Worm (Caenorhabditis elegans) whole organism, midembryonic: ENCODE measurements around the gene clec-255.
"Not testable (repeated sequence)": the region's sequence is repeated elsewhere in the genome, so short reads cannot be mapped to it uniquely, and the experiment has no call there.

ENCODE experiments used
- T22C8.4 ChIP-seq: fragments of 200-800 bp; sonication (Bioruptor generic); IDR thresholded peaks from 2 replicates; pipeline ENCODE4 v1.3.6; 2022; ENCODE audit warnings: missing genetic modification characterization, missing compliant biosample characterization
- cog-1 ChIP-seq: sonication (generic microtip); optimal IDR thresholded peaks from 2 replicates; lab custom pipeline; 2016; ENCODE audit warnings: missing genetic modification characterization, missing compliant biosample characterization
- flt-1 ChIP-seq: fragments of 200-800 bp; sonication (Bioruptor generic); IDR thresholded peaks from 2 replicates; pipeline ENCODE4 v1.3.6; 2022; ENCODE audit warnings: missing genetic modification characterization, missing compliant biosample characterization
- klf-2 ChIP-seq: fragments of 200-800 bp; sonication (Bioruptor generic); conservative IDR thresholded peaks from 2 replicates; pipeline ENCODE4 v1.3.6; 2022; ENCODE audit warnings: missing genetic modification reagents, missing genetic modification characterization, missing compliant biosample characterization
- med-1 ChIP-seq: sonication (generic microtip); optimal IDR thresholded peaks from 2 replicates; lab custom pipeline; 2017; ENCODE audit warnings: missing genetic modification characterization, mild to moderate bottlenecking, missing compliant biosample characterization, antibody characterized with exemption, missing genetic modification reagents; ENCODE audit not compliant: insufficient read depth
- ref-1 ChIP-seq: fragments of 200-800 bp; sonication (Bioruptor generic); conservative IDR thresholded peaks from 2 replicates; pipeline ENCODE4 v1.3.6; 2022; ENCODE audit warnings: missing genetic modification reagents, missing genetic modification characterization, missing compliant biosample characterization
- tab-1 ChIP-seq: fragments of 200-800 bp; sonication (Bioruptor generic); IDR thresholded peaks from 2 replicates; pipeline ENCODE4 v1.3.6; 2022; ENCODE audit warnings: missing genetic modification characterization, missing compliant biosample characterization
- ztf-23 ChIP-seq: fragments of 200-800 bp; sonication (Bioruptor generic); IDR thresholded peaks from 2 replicates; pipeline ENCODE4 v1.3.6; 2022; ENCODE audit warnings: missing genetic modification reagents, missing genetic modification characterization, missing compliant biosample characterization
- ztf-29 ChIP-seq: fragments of 200-800 bp; sonication (Bioruptor generic); IDR thresholded peaks from 2 replicates; pipeline ENCODE4 v1.3.6; 2022; ENCODE audit warnings: missing genetic modification reagents, missing genetic modification characterization, missing compliant biosample characterization

Gene clec-255

ce11 chrV:18769902-18770301, 621 bp downstream of the clec-255 start:
- TF ChIP-seq cog-1 (tag; lab: Kevin White, UChicago) (no peak), flt-1 (GFP tag; lab: Robert Waterston, UW) (no peak), ztf-23 (no peak), tab-1 (no peak), ztf-29 (GFP tag; lab: Robert Waterston, UW) (no peak), klf-2 (GFP tag; lab: Robert Waterston, UW) (no peak), T22C8.4 (GFP tag; lab: Robert Waterston, UW) (no peak), med-1 (GFP tag; lab: Kevin White, UChicago) (no peak), ref-1 (no peak)

ce11 chrV:18762044-18762443, 8.5 kb downstream of the clec-255 start, which contains the start of gene F11D11.22:
TSS of gene F11D11.22 (plus strand) at chrV:18762344.
- not testable (repeated sequence) for TF ChIP-seq T22C8.4 (GFP tag; lab: Robert Waterston, UW); flt-1 (GFP tag; lab: Robert Waterston, UW); cog-1 (tag; lab: Kevin White, UChicago)

ce11 chrV:18761078-18761477, 9.4 kb downstream of the clec-255 start, which contains the start of gene F11D11.4:
TSS of gene F11D11.4 (plus strand) at chrV:18761378.
- TF ChIP-seq ref-1 (no peak), klf-2 (GFP tag; lab: Robert Waterston, UW) (no peak), flt-1 (GFP tag; lab: Robert Waterston, UW) (no peak), cog-1 (tag; lab: Kevin White, UChicago) (no peak), ztf-29 (GFP tag; lab: Robert Waterston, UW) (no peak), T22C8.4 (GFP tag; lab: Robert Waterston, UW) (no peak), med-1 (GFP tag; lab: Kevin White, UChicago) (no peak), ztf-23 (no peak), tab-1 (no peak)

DNA sequence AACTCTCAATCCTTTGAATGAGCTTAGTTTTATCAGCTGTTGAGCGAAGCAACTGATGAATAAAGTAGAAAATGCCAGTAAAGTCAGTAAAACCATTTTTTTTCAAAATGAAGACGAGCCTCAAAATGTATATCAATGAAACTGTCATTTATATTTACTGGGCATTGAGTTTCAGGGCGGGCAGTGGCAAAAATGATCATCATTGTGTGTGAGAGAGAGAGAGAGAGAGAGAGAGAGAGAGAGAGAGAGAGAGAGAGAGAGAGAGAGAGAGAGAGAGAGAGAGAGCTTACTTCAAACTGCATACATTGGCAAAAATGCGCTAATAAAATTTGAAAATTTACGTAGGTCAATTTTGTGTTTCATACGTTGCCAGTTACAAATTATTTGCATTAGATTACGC, 10.3 kb downstream of the clec-255 start, which contains the start of gene F11D11.3:
Gene F11D11.3, minus strand, starts transcription at position 101 of the 400 bp plus-strand sequence.
- no peak for TF ChIP-seq tab-1
- TF ChIP-seq T22C8.4 (GFP tag; lab: Robert Waterston, UW): no peak
- TF ChIP-seq flt-1 (GFP tag; lab: Robert Waterston, UW): no peak
- no peak for TF ChIP-seq ztf-29 (GFP tag; lab: Robert Waterston, UW)
- TF ChIP-seq ref-1: no peak
- TF ChIP-seq med-1 (GFP tag; lab: Kevin White, UChicago): no peak
- no peak for TF ChIP-seq cog-1 (tag; lab: Kevin White, UChicago)
- no peak for TF ChIP-seq klf-2 (GFP tag; lab: Robert Waterston, UW)
- TF ChIP-seq ztf-23: no peak

- TF ChIP-seq cog-1 (tag; lab: Kevin White, UChicago); klf-2 (GFP tag; lab: Robert Waterston, UW); ztf-29 (GFP tag; lab: Robert Waterston, UW): not testable (repeated sequence)
These were observed 16.2 kb downstream of the clec-255 start, which contains the start of gene clec-254 for ce11 chrV:18754328-18754727. TSS of gene clec-254 (minus strand) at chrV:18754428.

DNA sequence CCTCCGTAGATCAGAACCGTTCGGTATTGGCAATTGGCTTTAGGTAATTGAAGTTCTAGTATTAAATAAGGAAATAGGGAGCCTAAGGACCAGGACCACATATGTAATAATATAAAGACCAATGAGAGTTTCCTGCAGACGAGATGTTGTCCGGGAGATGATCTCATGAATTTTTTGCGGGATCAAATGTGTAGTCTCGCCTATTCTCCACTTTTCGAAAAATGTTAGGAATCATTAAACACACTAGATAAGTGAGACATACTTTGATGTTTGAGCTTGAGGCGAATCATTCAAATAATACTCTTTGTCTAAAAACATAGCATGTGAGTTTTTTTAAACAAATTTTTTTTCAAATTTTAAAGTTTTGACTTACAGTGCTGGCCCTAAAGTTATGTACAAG, 17.5 kb downstream of the clec-255 start, which contains the start of gene F11D11.6:
Gene F11D11.6, minus strand, starts transcription at position 101 of the 400 bp plus-strand sequence.
- TF ChIP-seq ref-1: no peak
- no peak for TF ChIP-seq tab-1
- no peak for TF ChIP-seq flt-1 (GFP tag; lab: Robert Waterston, UW)
- no peak for TF ChIP-seq cog-1 (tag; lab: Kevin White, UChicago)
- TF ChIP-seq ztf-29 (GFP tag; lab: Robert Waterston, UW): no peak
- TF ChIP-seq klf-2 (GFP tag; lab: Robert Waterston, UW): no peak
- TF ChIP-seq med-1 (GFP tag; lab: Kevin White, UChicago): no peak
- TF ChIP-seq ztf-23: no peak

- 0 out of 2 replicates have a peak, but pooled peaks have one; percentile 6 for TF ChIP-seq ztf-23
- TF ChIP-seq flt-1 (GFP tag; lab: Robert Waterston, UW): no peak
- no peak for TF ChIP-seq tab-1
These were observed 20.1 kb downstream of the clec-255 start, which contains the start of the genes F11D11.21 and F11D11.12 for ce11 chrV:18750445-18750844. TSS of gene F11D11.21 (minus strand) at chrV:18750545. TSS of gene F11D11.12 (minus strand) at chrV:18750682.

ce11 chrV:18748726-18749125, 21.8 kb downstream of the clec-255 start, which contains the start of gene clec-252:
TSS of gene clec-252 (minus strand) at chrV:18748826.
- TF ChIP-seq T22C8.4 (GFP tag; lab: Robert Waterston, UW): no peak
- no peak for TF ChIP-seq med-1 (GFP tag; lab: Kevin White, UChicago)
- TF ChIP-seq flt-1 (GFP tag; lab: Robert Waterston, UW): no peak
- no peak for TF ChIP-seq ztf-29 (GFP tag; lab: Robert Waterston, UW)
- no peak for TF ChIP-seq klf-2 (GFP tag; lab: Robert Waterston, UW)
- TF ChIP-seq ref-1: no peak
- TF ChIP-seq tab-1: no peak
- TF ChIP-seq cog-1 (tag; lab: Kevin White, UChicago): no peak
- TF ChIP-seq ztf-23: no peak

- TF ChIP-seq med-1 (GFP tag; lab: Kevin White, UChicago) (no peak), T22C8.4 (GFP tag; lab: Robert Waterston, UW) (no peak), ztf-23 (no peak), ref-1 (no peak), flt-1 (GFP tag; lab: Robert Waterston, UW) (no peak), ztf-29 (GFP tag; lab: Robert Waterston, UW) (no peak), klf-2 (GFP tag; lab: Robert Waterston, UW) (no peak), cog-1 (tag; lab: Kevin White, UChicago) (no peak), tab-1 (no peak)
These were observed 23.4 kb downstream of the clec-255 start, which contains the start of gene clec-251 for ce11 chrV:18746937-18747660. TSS of gene clec-251 (minus strand) at chrV:18746987.
